Worm (Caenorhabditis elegans): ENCODE data around the gene glb-28.

The glb-28 gene

DNA sequence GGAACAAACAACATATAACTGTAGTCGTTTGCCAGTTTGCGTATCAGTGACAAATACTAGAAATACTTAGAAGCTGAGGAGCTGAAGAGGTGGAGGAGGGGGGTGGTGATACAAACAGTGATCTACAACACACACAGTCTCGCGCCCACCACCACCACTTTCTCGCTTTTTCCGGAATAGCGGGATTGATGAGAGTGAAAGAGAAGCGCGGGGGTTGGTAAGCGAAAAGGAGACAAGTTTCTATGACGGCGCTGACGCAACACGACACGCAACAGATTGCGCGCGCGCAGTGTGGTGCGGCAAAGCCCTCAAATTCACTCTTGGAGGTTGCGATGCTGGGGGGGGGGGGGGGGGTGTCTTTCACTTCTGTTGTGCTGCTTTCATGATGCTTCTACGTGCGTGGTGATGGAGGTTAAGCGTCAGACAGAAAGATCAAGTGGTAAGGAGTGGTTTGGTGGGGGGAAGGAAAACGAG lies 39.3 kb downstream of the glb-28 start, which contains the start of gene kin-20 (continued):
- TF ChIP-seq nhr-111 (GFP tag; optimal IDR thresholded peaks at IDR 0.05) (no peak), F44E2.7 (GFP tag; IDR thresholded peaks at IDR 0.05) (no peak), ctbp-1 (GFP tag; IDR thresholded peaks at IDR 0.05) (no peak), F37D6.2 (tag; optimal IDR thresholded peaks at IDR 0.05) (no peak), mdl-1 (tag; optimal IDR thresholded peaks at IDR 0.05) (no peak), F10B5.3 (tag; optimal IDR thresholded peaks at IDR 0.05) (no peak), fos-1 (tag; optimal IDR thresholded peaks at IDR 0.05) (no peak), daf-16 (GFP tag; optimal IDR thresholded peaks at IDR 0.05) (no peak), daf-16 (tag; optimal IDR thresholded peaks at IDR 0.05) (no peak), gei-8 (GFP tag; optimal IDR thresholded peaks at IDR 0.05) (no peak), ces-1 (GFP tag; optimal IDR thresholded peaks at IDR 0.05) (no peak), zfp-3 (GFP tag; conservative IDR thresholded peaks at IDR 0.05) (no peak), ceh-28 (tag; optimal IDR thresholded peaks at IDR 0.05) (no peak), zfp-2 (tag; optimal IDR thresholded peaks at IDR 0.05) (no peak), aha-1 (tag) (no peak), rbr-2 (tag; optimal IDR thresholded peaks at IDR 0.05) (no peak), pha-4 (GFP tag; IDR thresholded peaks at IDR 0.05) (peak; percentile 20; the same call in 1 of the 2 replicates), pha-4 (tag; optimal IDR thresholded peaks at IDR 0.05) (no peak), Y75B8A.6 (GFP tag; IDR thresholded peaks at IDR 0.05) (no peak), daf-12 (tag; optimal IDR thresholded peaks at IDR 0.05) (no peak), lin-15B (tag; optimal IDR thresholded peaks at IDR 0.05) (no peak), D1046.2 (GFP tag; IDR thresholded peaks at IDR 0.05) (no peak), ama-1 (optimal IDR thresholded peaks at IDR 0.05) (no peak)

DNA sequence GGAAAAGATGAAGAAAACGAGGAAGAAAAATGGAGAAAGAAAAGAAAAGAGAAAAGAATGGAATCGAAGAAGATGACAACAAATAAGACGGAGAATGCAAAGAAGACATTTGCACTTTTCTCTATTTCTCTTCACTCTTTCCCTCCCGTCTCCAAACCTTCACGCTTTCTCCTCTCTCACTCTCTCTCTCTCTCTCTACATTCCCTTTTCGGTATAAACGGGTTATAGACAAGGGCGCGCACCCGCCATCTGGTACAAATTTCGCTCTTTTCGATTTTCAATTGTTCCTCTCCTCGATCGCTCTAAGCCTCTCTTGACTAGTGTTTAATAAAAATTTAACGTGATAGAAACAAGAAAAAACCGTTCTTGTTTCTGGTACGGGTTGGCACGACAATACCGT lies 40.3 kb downstream of the glb-28 start:
- TF ChIP-seq lin-29 (GFP tag; IDR thresholded peaks at IDR 0.05) = no peak
- TF ChIP-seq nhr-237 (tag; optimal IDR thresholded peaks at IDR 0.05) = no peak
- TF ChIP-seq dpl-1 (GFP tag; optimal IDR thresholded peaks at IDR 0.05) = peak; percentile 23
- 0 out of 2 replicates have a peak, but pooled peaks have one; percentile 20 for TF ChIP-seq madf-9 (GFP tag; conservative IDR thresholded peaks at IDR 0.05)
- no peak for TF ChIP-seq F49E8.2 (tag; optimal IDR thresholded peaks at IDR 0.05; ENCODE audit: borderline replicate concordance)
- TF ChIP-seq snpc-4 (tag; optimal IDR thresholded peaks at IDR 0.05) = no peak
- no peak for TF ChIP-seq ceh-28 (tag; optimal IDR thresholded peaks at IDR 0.05)
- TF ChIP-seq snpc-1.2 (GFP tag; IDR thresholded peaks at IDR 0.05) = no peak
- TF ChIP-seq dmd-9 (GFP tag; IDR thresholded peaks at IDR 0.05) = no peak
- TF ChIP-seq daf-12 (tag; optimal IDR thresholded peaks at IDR 0.05) = no peak
- TF ChIP-seq nhr-42 (GFP tag; IDR thresholded peaks at IDR 0.05) = no peak
- TF ChIP-seq mdl-1 (tag; optimal IDR thresholded peaks at IDR 0.05) = peak; percentile 60 to 91
- no peak for TF ChIP-seq F44E2.7 (GFP tag; IDR thresholded peaks at IDR 0.05)
- TF ChIP-seq mxl-3 (GFP tag; optimal IDR thresholded peaks at IDR 0.05) = peak; percentile 58
- no peak for TF ChIP-seq aly-2 (tag; optimal IDR thresholded peaks at IDR 0.05)
- no peak for TF ChIP-seq tag-97 (GFP tag; IDR thresholded peaks at IDR 0.05)
- no peak; the same call in 1 of the 2 replicates for TF ChIP-seq pha-4 (GFP tag; IDR thresholded peaks at IDR 0.05)
- peak; percentile 69 for TF ChIP-seq pha-4 (tag; optimal IDR thresholded peaks at IDR 0.05)
- TF ChIP-seq hlh-11 (tag; optimal IDR thresholded peaks at IDR 0.05) = peak; percentile 84
- TF ChIP-seq mep-1 (tag; optimal IDR thresholded peaks at IDR 0.05) = peak; percentile 85
- TF ChIP-seq nhr-41 (GFP tag; IDR thresholded peaks at IDR 0.05) = no peak
- no peak for TF ChIP-seq skn-1 (tag; optimal IDR thresholded peaks at IDR 0.05)
- TF ChIP-seq fkh-10 (GFP tag; optimal IDR thresholded peaks at IDR 0.05) = peak; percentile 91
- TF ChIP-seq F10B5.3 (tag; optimal IDR thresholded peaks at IDR 0.05) = no peak
- TF ChIP-seq egl-27 (tag; optimal IDR thresholded peaks at IDR 0.05) = no peak
- TF ChIP-seq daf-8 (GFP tag; IDR thresholded peaks at IDR 0.05) = no peak
- no peak for TF ChIP-seq daf-16 (GFP tag; optimal IDR thresholded peaks at IDR 0.05)
- no peak for TF ChIP-seq daf-16 (tag; optimal IDR thresholded peaks at IDR 0.05)
- no peak for TF ChIP-seq egl-43 (GFP tag; IDR thresholded peaks at IDR 0.05)
- peak; percentile 65 for TF ChIP-seq nhr-11 (tag; optimal IDR thresholded peaks at IDR 0.05)
- TF ChIP-seq lin-15B (tag; optimal IDR thresholded peaks at IDR 0.05) = no peak
- TF ChIP-seq nhr-102 (tag; optimal IDR thresholded peaks at IDR 0.05) = peak; percentile 18
- 0 out of 2 replicates have a peak, but pooled peaks have one; percentile 11 for TF ChIP-seq set-16 (GFP tag; IDR thresholded peaks at IDR 0.05)
- no peak for TF ChIP-seq ztf-11 (tag; optimal IDR thresholded peaks at IDR 0.05)
- TF ChIP-seq pqm-1 (tag; optimal IDR thresholded peaks at IDR 0.05) = no peak
- TF ChIP-seq ceh-82 (tag; optimal IDR thresholded peaks at IDR 0.05) = no peak
- no peak for TF ChIP-seq vab-7 (GFP tag; IDR thresholded peaks at IDR 0.05)
- TF ChIP-seq lin-39 (tag; optimal IDR thresholded peaks at IDR 0.05) = no peak
